Worm (Caenorhabditis elegans): Measurements from ENCODE around the gene pola-1.

pola-1 gene

ce11 chrIII:11170509-11170908 lies 28.3 kb downstream of the pola-1 start:
- no peak for TF ChIP-seq fkh-2 (tag; optimal IDR thresholded peaks at IDR 0.05)
- no peak for TF ChIP-seq skn-1 (tag; optimal IDR thresholded peaks at IDR 0.05)
- TF ChIP-seq unc-39 (tag; optimal IDR thresholded peaks at IDR 0.05): no peak
- TF ChIP-seq snpc-4 (tag; optimal IDR thresholded peaks at IDR 0.05): no peak
- no peak for TF ChIP-seq hmg-11 (tag; optimal IDR thresholded peaks at IDR 0.05)
- no peak for TF ChIP-seq elt-3 (tag; optimal IDR thresholded peaks at IDR 0.05)
- TF ChIP-seq daf-12 (tag; optimal IDR thresholded peaks at IDR 0.05): no peak
- TF ChIP-seq tbx-2 (tag; optimal IDR thresholded peaks at IDR 0.05): no peak
- no peak for TF ChIP-seq nhr-12 (tag; optimal IDR thresholded peaks at IDR 0.05)
- TF ChIP-seq unc-62 (GFP tag; optimal IDR thresholded peaks at IDR 0.05): no peak

DNA sequence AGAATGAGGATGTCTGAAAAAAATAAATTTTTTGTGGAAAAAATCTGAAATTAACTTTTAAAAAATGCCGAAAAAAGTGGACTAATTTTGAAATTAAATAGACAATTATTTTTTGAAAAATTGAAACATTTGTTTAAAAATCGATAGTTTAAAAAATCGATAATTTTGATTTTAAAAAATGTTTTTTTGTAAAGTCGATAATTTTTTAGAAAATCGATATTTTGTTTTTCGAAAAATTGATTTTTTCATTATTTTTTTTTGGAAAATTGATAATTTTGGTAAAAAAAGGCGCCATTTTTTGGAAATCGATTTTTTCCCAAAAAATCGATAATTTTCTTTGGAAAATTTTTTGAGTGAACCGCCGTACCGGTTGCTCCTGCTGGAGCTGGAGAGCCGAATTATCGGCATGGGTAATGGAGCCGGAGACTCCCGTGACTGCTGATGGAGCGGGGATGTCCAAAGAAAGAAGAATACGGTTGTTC lies 30.0 kb downstream of the pola-1 start:
- TF ChIP-seq lin-15B (tag; optimal IDR thresholded peaks at IDR 0.05) (no peak), fos-1 (tag; optimal IDR thresholded peaks at IDR 0.05) (no peak), nhr-237 (tag; optimal IDR thresholded peaks at IDR 0.05) (no peak), pha-4 (tag; optimal IDR thresholded peaks at IDR 0.05) (no peak), ceh-28 (tag; optimal IDR thresholded peaks at IDR 0.05) (peak; percentile 91), ztf-4 (tag; optimal IDR thresholded peaks at IDR 0.05) (no peak), tbx-2 (tag; optimal IDR thresholded peaks at IDR 0.05) (no peak)

ce11 chrIII:11175642-11176217 lies 33.5 kb downstream of the pola-1 start:
- TF ChIP-seq ceh-82 (tag; optimal IDR thresholded peaks at IDR 0.05): no peak
- TF ChIP-seq ceh-28 (tag; optimal IDR thresholded peaks at IDR 0.05): no peak
- TF ChIP-seq ama-1 (optimal IDR thresholded peaks at IDR 0.05): no peak
- TF ChIP-seq ztf-11 (tag; optimal IDR thresholded peaks at IDR 0.05): no peak
- TF ChIP-seq nhr-23 (tag; optimal IDR thresholded peaks at IDR 0.05): no peak
- no peak for TF ChIP-seq ZK546.5 (tag; optimal IDR thresholded peaks at IDR 0.05)
- TF ChIP-seq aly-2 (tag; optimal IDR thresholded peaks at IDR 0.05): no peak
- TF ChIP-seq unc-39 (tag; optimal IDR thresholded peaks at IDR 0.05): no peak
- TF ChIP-seq eor-1 (tag; optimal IDR thresholded peaks at IDR 0.05): no peak
- TF ChIP-seq skn-1 (tag; optimal IDR thresholded peaks at IDR 0.05): no peak
- no peak for TF ChIP-seq elt-2 (tag; optimal IDR thresholded peaks at IDR 0.05)
- no peak for TF ChIP-seq egl-27 (tag; optimal IDR thresholded peaks at IDR 0.05)
- TF ChIP-seq fkh-2 (tag; optimal IDR thresholded peaks at IDR 0.05): no peak
- TF ChIP-seq nhr-11 (tag; optimal IDR thresholded peaks at IDR 0.05): no peak
- TF ChIP-seq nhr-12 (tag; optimal IDR thresholded peaks at IDR 0.05): no peak
- TF ChIP-seq sea-2 (GFP tag; optimal IDR thresholded peaks at IDR 0.05): no peak
- no peak for TF ChIP-seq unc-62 (GFP tag; optimal IDR thresholded peaks at IDR 0.05)

DNA sequence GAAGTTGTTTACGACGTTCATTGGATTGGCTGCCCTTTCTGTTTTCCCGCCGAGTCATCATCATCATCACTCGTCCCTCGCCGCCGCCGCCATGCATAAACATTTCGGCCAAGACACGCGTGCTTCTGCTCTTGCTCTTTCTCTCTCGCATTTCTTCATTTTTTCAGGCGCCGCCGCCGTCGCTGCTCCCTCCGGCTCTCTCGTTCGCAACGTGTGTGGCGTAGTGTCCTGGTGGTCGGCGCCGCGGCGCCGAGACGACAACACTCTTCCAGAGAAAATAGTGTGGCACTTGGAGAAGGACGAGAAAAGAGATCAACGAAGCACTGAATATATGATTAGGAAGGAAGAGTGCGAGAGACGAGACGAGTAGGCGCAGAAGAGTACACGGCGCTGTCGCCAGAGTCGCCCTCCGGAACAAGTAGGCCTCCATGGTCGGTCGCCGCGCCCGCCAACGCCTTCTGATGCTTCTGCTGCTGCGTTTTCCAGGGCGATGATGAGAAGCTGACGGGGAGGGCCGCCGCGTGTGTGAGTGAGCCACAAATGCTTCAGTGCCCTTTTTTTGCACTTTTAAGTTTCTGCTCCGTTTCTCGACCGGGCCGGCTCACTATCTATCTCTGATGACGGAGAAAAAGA lies 43.4 kb downstream of the pola-1 start:
- no peak for TF ChIP-seq elt-1 (tag; optimal IDR thresholded peaks at IDR 0.05)
- TF ChIP-seq tbx-2 (tag; optimal IDR thresholded peaks at IDR 0.05): peak; percentile 22
- no peak for TF ChIP-seq daf-12 (tag; optimal IDR thresholded peaks at IDR 0.05)
- no peak for TF ChIP-seq unc-62 (GFP tag; optimal IDR thresholded peaks at IDR 0.05)
- no peak for TF ChIP-seq aly-2 (tag; optimal IDR thresholded peaks at IDR 0.05)
- peak; percentile 15 for TF ChIP-seq egl-27 (tag; optimal IDR thresholded peaks at IDR 0.05)
- peak; percentile 39 for TF ChIP-seq skn-1 (tag; optimal IDR thresholded peaks at IDR 0.05)
- TF ChIP-seq snpc-4 (tag; optimal IDR thresholded peaks at IDR 0.05): peak; percentile 10
- TF ChIP-seq nhr-76 (tag; optimal IDR thresholded peaks at IDR 0.05): no peak
- peak; percentile 52 for TF ChIP-seq lin-15B (tag; optimal IDR thresholded peaks at IDR 0.05)
- TF ChIP-seq pha-4 (tag; optimal IDR thresholded peaks at IDR 0.05): peak; percentile 15
- peak; percentile 74 for TF ChIP-seq elt-2 (tag; optimal IDR thresholded peaks at IDR 0.05)
- no peak for TF ChIP-seq zag-1 (tag; optimal IDR thresholded peaks at IDR 0.05)
- peak; percentile 73 for TF ChIP-seq fkh-10 (GFP tag; optimal IDR thresholded peaks at IDR 0.05)
- peak; percentile 54 for TF ChIP-seq hmg-11 (tag; optimal IDR thresholded peaks at IDR 0.05)
- no peak for TF ChIP-seq mdl-1 (tag; optimal IDR thresholded peaks at IDR 0.05)
- peak; percentile 21 for TF ChIP-seq jun-1 (tag; optimal IDR thresholded peaks at IDR 0.05)
- TF ChIP-seq lin-39 (tag; optimal IDR thresholded peaks at IDR 0.05): peak; percentile 83
- peak; percentile 78 for TF ChIP-seq nfya-1 (tag; optimal IDR thresholded peaks at IDR 0.05; ENCODE audit: insufficient read depth)

All from whole organism, L3 larva.